Worm (Caenorhabditis elegans) whole organism, L2 larva: ENCODE measurements around the gene T20D4.12.
A peak's percentile ranks its signal among the peaks of the same experiment; 100 is the strongest.

Experiments
- C34F6.9 ChIP-seq: fragments of 150-350 bp; optimal IDR thresholded peaks from 2 replicates; lab custom pipeline; 2014; ENCODE audit warnings: missing biosample characterization, missing genetic modification characterization
- F13H6.1 ChIP-seq: sonication (generic microtip); optimal IDR thresholded peaks from 2 replicates; lab custom pipeline; 2016; ENCODE audit warnings: missing genetic modification characterization, missing compliant biosample characterization
- R02D3.7 ChIP-seq: fragments of 150-350 bp; optimal IDR thresholded peaks from 2 replicates; lab custom pipeline; 2014; ENCODE audit warnings: missing biosample characterization, missing genetic modification characterization
- Y55F3AM.14 ChIP-seq: fragments of 200-800 bp; sonication (Bioruptor generic); optimal IDR thresholded peaks from 2 replicates; lab custom pipeline; 2018; ENCODE audit warnings: mild to moderate bottlenecking, missing genetic modification characterization, missing compliant biosample characterization
- ZK546.5 ChIP-seq: sonication (generic microtip); optimal IDR thresholded peaks from 2 replicates; lab custom pipeline; 2017; ENCODE audit warnings: missing biosample characterization, missing genetic modification characterization
- alr-1 ChIP-seq: fragments of 150-350 bp; optimal IDR thresholded peaks from 2 replicates; lab custom pipeline; 2014; ENCODE audit warnings: missing biosample characterization, missing genetic modification characterization
- blmp-1 ChIP-seq: sonication (generic microtip); optimal IDR thresholded peaks from 2 replicates; lab custom pipeline; 2017; ENCODE audit warnings: missing genetic modification characterization, mild to moderate bottlenecking, missing compliant biosample characterization, antibody characterized with exemption, moderate library complexity; ENCODE audit not compliant: insufficient read depth
- ceh-16 ChIP-seq: fragments of 150-350 bp; optimal IDR thresholded peaks from 2 replicates; lab custom pipeline; 2014; ENCODE audit warnings: missing biosample characterization, missing genetic modification characterization
- ceh-82 ChIP-seq: fragments of 150-350 bp; optimal IDR thresholded peaks from 2 replicates; lab custom pipeline; 2014; ENCODE audit warnings: missing biosample characterization, missing genetic modification characterization
- crh-2 ChIP-seq: sonication (generic microtip); optimal IDR thresholded peaks from 2 replicates; lab custom pipeline; 2017; ENCODE audit warnings: missing biosample characterization, missing genetic modification characterization
- dmd-4 ChIP-seq: sonication (generic microtip); optimal IDR thresholded peaks from 2 replicates; lab custom pipeline; 2017; ENCODE audit warnings: missing biosample characterization, missing genetic modification characterization
- egl-27 ChIP-seq: sonication (generic microtip); optimal IDR thresholded peaks from 3 replicates; lab custom pipeline; 2017; ENCODE audit warnings: missing biosample characterization, missing genetic modification reagents, missing genetic modification characterization
- elt-1 ChIP-seq: fragments of 150-350 bp; optimal IDR thresholded peaks from 2 replicates; lab custom pipeline; 2014; ENCODE audit warnings: missing biosample characterization, missing genetic modification characterization
- elt-3 ChIP-seq: sonication (generic microtip); optimal IDR thresholded peaks from 2 replicates; lab custom pipeline; 2017; ENCODE audit warnings: missing biosample characterization, missing genetic modification characterization
- fos-1 ChIP-seq: fragments of 150-350 bp; optimal IDR thresholded peaks from 2 replicates; lab custom pipeline; 2014; ENCODE audit warnings: missing biosample characterization, missing genetic modification characterization
- gmeb-1 ChIP-seq: fragments of 150-350 bp; optimal IDR thresholded peaks from 2 replicates; lab custom pipeline; 2014; ENCODE audit warnings: missing biosample characterization, missing genetic modification characterization
- lin-11 ChIP-seq: fragments of 150-350 bp; sonication (generic microtip); optimal IDR thresholded peaks from 2 replicates; lab custom pipeline; 2014; ENCODE audit warnings: missing biosample characterization, missing genetic modification characterization, inconsistent platforms, mixed read lengths
- lin-13 ChIP-seq: fragments of 150-350 bp; optimal IDR thresholded peaks from 2 replicates; lab custom pipeline; 2014; ENCODE audit warnings: missing biosample characterization, missing genetic modification reagents, missing genetic modification characterization
- lin-39 ChIP-seq: fragments of 150-350 bp; optimal IDR thresholded peaks from 2 replicates; lab custom pipeline; 2014; ENCODE audit warnings: missing biosample characterization, missing genetic modification reagents, missing genetic modification characterization
- lsy-2 ChIP-seq, 2 experiments: fragments of 150-350 bp in 1 of 2; sonication (generic microtip) in 1 of 2; optimal IDR thresholded peaks; 2 replicates each; lab custom pipeline; 2014 to 2017; ENCODE audit warnings: missing biosample characterization in 2 of 2, missing genetic modification characterization in 2 of 2
- mab-5 ChIP-seq: fragments of 150-350 bp; optimal IDR thresholded peaks from 2 replicates; lab custom pipeline; 2014; ENCODE audit warnings: missing biosample characterization, missing genetic modification characterization
- mdl-1 ChIP-seq, 2 experiments: fragments of 150-350 bp in 1 of 2; sonication (generic microtip) in 1 of 2; optimal IDR thresholded peaks; 2 replicates each; lab custom pipeline; 2017; ENCODE audit warnings: missing biosample characterization in 2 of 2, missing genetic modification characterization in 2 of 2
- nhr-10 ChIP-seq: sonication (generic microtip); optimal IDR thresholded peaks from 2 replicates; lab custom pipeline; 2017; ENCODE audit warnings: missing biosample characterization, missing genetic modification characterization
- nhr-11 ChIP-seq: fragments of 150-350 bp; optimal IDR thresholded peaks from 2 replicates; lab custom pipeline; 2014; ENCODE audit warnings: missing biosample characterization, missing genetic modification characterization
- nhr-12 ChIP-seq: fragments of 150-350 bp; optimal IDR thresholded peaks from 2 replicates; lab custom pipeline; 2014; ENCODE audit warnings: missing biosample characterization, missing genetic modification characterization
- nhr-129 ChIP-seq: fragments of 150-350 bp; optimal IDR thresholded peaks from 2 replicates; lab custom pipeline; 2014; ENCODE audit warnings: missing biosample characterization, missing genetic modification characterization
- nhr-21 ChIP-seq: fragments of 150-350 bp; optimal IDR thresholded peaks from 2 replicates; lab custom pipeline; 2014; ENCODE audit warnings: missing biosample characterization, missing genetic modification characterization
- nhr-237 ChIP-seq: fragments of 150-350 bp; optimal IDR thresholded peaks from 2 replicates; lab custom pipeline; 2014; ENCODE audit warnings: missing biosample characterization, missing genetic modification characterization
- nhr-25 ChIP-seq: fragments of 150-350 bp; sonication (generic microtip); optimal IDR thresholded peaks from 3 replicates; lab custom pipeline; 2014; ENCODE audit warnings: missing biosample characterization, missing genetic modification characterization
- nhr-6 ChIP-seq: fragments of 150-350 bp; optimal IDR thresholded peaks from 2 replicates; lab custom pipeline; 2014; ENCODE audit warnings: missing biosample characterization, missing genetic modification characterization
- peb-1 ChIP-seq: fragments of 150-350 bp; optimal IDR thresholded peaks from 2 replicates; lab custom pipeline; 2014; ENCODE audit warnings: missing biosample characterization, missing genetic modification characterization
- sem-4 ChIP-seq: fragments of 150-350 bp; optimal IDR thresholded peaks from 2 replicates; lab custom pipeline; 2014; ENCODE audit warnings: missing biosample characterization, missing genetic modification reagents, missing genetic modification characterization
- skn-1 ChIP-seq: sonication (generic microtip); optimal IDR thresholded peaks from 2 replicates; lab custom pipeline; 2017; ENCODE audit warnings: missing biosample characterization, missing genetic modification characterization
- sma-3 ChIP-seq: sonication (generic microtip); optimal IDR thresholded peaks from 2 replicates; lab custom pipeline; 2016; ENCODE audit warnings: missing genetic modification reagents, missing genetic modification characterization, missing compliant biosample characterization
- sma-9 ChIP-seq, 2 experiments: fragments of 150-350 bp in 1 of 2; sonication (generic microtip) in 1 of 2; optimal IDR thresholded peaks; 2 replicates each; lab custom pipeline; 2014 to 2016; ENCODE audit warnings: missing genetic modification characterization in 2 of 2, mild to moderate bottlenecking in 1 of 2, missing biosample characterization in 1 of 2, missing compliant biosample characterization in 1 of 2, missing genetic modification reagents in 1 of 2, moderate library complexity in 1 of 2
- snpc-4 ChIP-seq: fragments of 150-350 bp; optimal IDR thresholded peaks from 2 replicates; lab custom pipeline; 2014; ENCODE audit warnings: missing biosample characterization, missing genetic modification characterization
- unc-55 ChIP-seq: fragments of 150-350 bp; sonication (generic microtip); optimal IDR thresholded peaks from 3 replicates; lab custom pipeline; 2014; ENCODE audit warnings: missing biosample characterization, missing genetic modification reagents, missing genetic modification characterization
- zag-1 ChIP-seq: fragments of 150-350 bp; optimal IDR thresholded peaks from 2 replicates; lab custom pipeline; 2014; ENCODE audit warnings: missing biosample characterization, missing genetic modification characterization
- ztf-1 ChIP-seq: fragments of 200-800 bp; sonication (Bioruptor generic); conservative IDR thresholded peaks from 2 replicates; pipeline ENCODE4 v1.3.6; 2022; ENCODE audit warnings: missing genetic modification characterization, missing compliant biosample characterization
- ztf-11 ChIP-seq: sonication (generic microtip); optimal IDR thresholded peaks from 2 replicates; lab custom pipeline; 2017; ENCODE audit warnings: missing biosample characterization, missing genetic modification characterization

The T20D4.12 gene

ce11 chrV:3376973-3377372 is 19.9 kb upstream of the T20D4.12 start, which contains the start of gene srbc-2:
Gene srbc-2 (minus strand): TSS chrV:3377073.
- TF ChIP-seq nhr-10 (tag; lab: Kevin White, UChicago) (no peak), nhr-237 (tag; lab: Kevin White, UChicago) (no peak), nhr-11 (tag; lab: Kevin White, UChicago) (no peak), skn-1 (tag; lab: Kevin White, UChicago) (no peak), lsy-2 (tag; optimal IDR thresholded peaks at IDR 0.05; lab: Kevin White, UChicago) (no peak), ceh-16 (tag; lab: Kevin White, UChicago) (no peak), peb-1 (tag; lab: Kevin White, UChicago) (no peak), ZK546.5 (tag; lab: Kevin White, UChicago) (no peak), lin-13 (GFP tag; lab: Kevin White, UChicago) (no peak), snpc-4 (tag; lab: Kevin White, UChicago) (no peak)

DNA sequence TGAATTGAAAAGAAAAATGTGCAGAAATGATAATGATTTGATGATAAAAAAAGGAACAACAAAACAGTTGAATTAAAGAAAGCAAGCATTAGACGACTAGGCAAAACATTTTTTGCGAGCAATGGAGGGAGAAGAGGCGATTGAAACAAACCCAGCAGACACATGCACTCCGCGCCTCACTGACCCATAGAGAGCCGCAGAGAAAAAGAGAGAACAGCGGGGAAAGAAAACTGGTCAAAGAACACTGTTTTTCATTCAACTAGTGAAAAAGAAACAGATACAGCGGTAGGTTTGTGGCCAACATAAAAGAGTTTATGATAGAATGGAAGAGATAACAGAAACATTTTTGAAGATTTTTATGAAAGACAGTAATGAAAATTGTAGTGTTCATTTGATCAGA is 8.6 kb upstream of the T20D4.12 start:
- TF ChIP-seq nhr-129 (tag; lab: Kevin White, UChicago) (peak; percentile 31), elt-1 (tag; lab: Kevin White, UChicago) (no peak), ztf-11 (tag; lab: Kevin White, UChicago) (no peak), nhr-6 (tag; lab: Kevin White, UChicago) (no peak), sma-9 (GFP tag; optimal IDR thresholded peaks at IDR 0.05; lab: Kevin White, UChicago) (peak; percentile 91), sma-9 (tag; optimal IDR thresholded peaks at IDR 0.05; lab: Kevin White, UChicago) (no peak), lsy-2 (tag; optimal IDR thresholded peaks at IDR 0.05; lab: Kevin White, UChicago) (peak in 1 of 2 experiments; percentile 27), egl-27 (peak; percentile 17), fos-1 (peak; percentile 29), sma-3 (no peak), F13H6.1 (tag; lab: Kevin White, UChicago) (peak; percentile 61), C34F6.9 (peak; percentile 4), mab-5 (no peak)

ce11 chrV:3391005-3391404 is 5.9 kb upstream of the T20D4.12 start:
- TF ChIP-seq zag-1 (tag; lab: Kevin White, UChicago), result peak; percentile 42
- TF ChIP-seq C34F6.9, result peak; percentile 86
- TF ChIP-seq mdl-1 (tag; optimal IDR thresholded peaks at IDR 0.05; lab: Kevin White, UChicago), result peak in 1 of 2 experiments; percentile 60
- TF ChIP-seq fos-1, result peak; percentile 89
- TF ChIP-seq elt-3, result no peak
- TF ChIP-seq sem-4, result peak; percentile 73
- peak; percentile 73 for TF ChIP-seq gmeb-1 (tag; lab: Kevin White, UChicago)
- no peak for TF ChIP-seq dmd-4 (tag; lab: Kevin White, UChicago)
- peak; percentile 63 for TF ChIP-seq unc-55
- TF ChIP-seq blmp-1, result peak; percentile 29
- peak; percentile 96 for TF ChIP-seq nhr-25 (tag; lab: Kevin White, UChicago)
- peak; percentile 18 for TF ChIP-seq mab-5
- TF ChIP-seq Y55F3AM.14 (GFP tag; lab: Kevin White, UChicago), result peak; percentile 56
- peak; percentile 51 to 85 for TF ChIP-seq lsy-2 (tag; optimal IDR thresholded peaks at IDR 0.05; lab: Kevin White, UChicago)
- TF ChIP-seq ztf-1, result no peak
- TF ChIP-seq lin-11 (tag; lab: Kevin White, UChicago), result peak; percentile 37
- peak; percentile 63 for TF ChIP-seq snpc-4 (tag; lab: Kevin White, UChicago)
- TF ChIP-seq ZK546.5 (tag; lab: Kevin White, UChicago), result no peak
- no peak for TF ChIP-seq nhr-237 (tag; lab: Kevin White, UChicago)
- TF ChIP-seq crh-2 (tag; lab: Kevin White, UChicago), result peak; percentile 84
- peak; percentile 76 for TF ChIP-seq lin-13 (GFP tag; lab: Kevin White, UChicago)
- peak; percentile 89 for TF ChIP-seq nhr-129 (tag; lab: Kevin White, UChicago)
- peak; percentile 88 for TF ChIP-seq sma-3
- TF ChIP-seq nhr-12 (tag; lab: Kevin White, UChicago), result no peak
- peak; percentile 90 for TF ChIP-seq egl-27
- peak; percentile 90 for TF ChIP-seq F13H6.1 (tag; lab: Kevin White, UChicago)
- peak; percentile 83 for TF ChIP-seq nhr-6 (tag; lab: Kevin White, UChicago)
- peak; percentile 99 for TF ChIP-seq sma-9 (GFP tag; optimal IDR thresholded peaks at IDR 0.05; lab: Kevin White, UChicago)
- peak; percentile 58 for TF ChIP-seq sma-9 (tag; optimal IDR thresholded peaks at IDR 0.05; lab: Kevin White, UChicago)
- TF ChIP-seq nhr-21, result peak; percentile 84

- TF ChIP-seq nhr-21 (no peak), sma-3 (no peak), elt-3 (no peak), ztf-1 (no peak), ZK546.5 (tag; lab: Kevin White, UChicago) (no peak), lin-11 (tag; lab: Kevin White, UChicago) (no peak), gmeb-1 (tag; lab: Kevin White, UChicago) (no peak), alr-1 (tag; lab: Kevin White, UChicago) (no peak), lin-13 (GFP tag; lab: Kevin White, UChicago) (no peak), mdl-1 (tag; optimal IDR thresholded peaks at IDR 0.05; lab: Kevin White, UChicago) (no peak), R02D3.7 (no peak), ceh-82 (tag; lab: Kevin White, UChicago) (no peak), unc-55 (no peak), lin-39 (tag; lab: Kevin White, UChicago) (no peak), dmd-4 (tag; lab: Kevin White, UChicago) (no peak)
These were observed 2.8 kb upstream of the T20D4.12 start for ce11 chrV:3394065-3394464.
